Worm (Caenorhabditis elegans) whole organism, early embryonic: ENCODE results near the gene Y53C12A.3.

Experiments used
- ama-1 ChIP-seq: fragments of 150-350 bp; optimal IDR thresholded peaks from 2 replicates; lab custom pipeline; 2014
- ets-7 ChIP-seq: sonication (generic microtip); optimal IDR thresholded peaks from 2 replicates; lab custom pipeline; 2016; ENCODE audit warnings: missing genotype, missing genetic modification characterization, missing compliant biosample characterization
- hmbx-1 ChIP-seq: sonication (generic microtip); optimal IDR thresholded peaks from 2 replicates; lab custom pipeline; 2016; ENCODE audit warnings: mild to moderate bottlenecking, missing genetic modification characterization, missing compliant biosample characterization

- no peak for TF ChIP-seq ama-1 (lab: Kevin White, UChicago)
- TF ChIP-seq ets-7 = no peak
- no peak for TF ChIP-seq hmbx-1 (tag; lab: Kevin White, UChicago)
These were observed 21.9 kb downstream of the Y53C12A.3 start for ce11 chrII:9684175-9684574.
